Fruit fly (Drosophila melanogaster) whole organism, embryonic: ENCODE data around the gene CG9799.

Experiments
- BEAF-32 ChIP-seq: fragments of 200-800 bp; sonication (Bioruptor generic); optimal IDR thresholded peaks from 3 replicates; lab custom pipeline; 2017; ENCODE audit warnings: missing biosample characterization, missing genetic modification characterization, mild to moderate bottlenecking, moderate library complexity, missing genetic modification reagents
- Bgb ChIP-seq: fragments of 200-800 bp; sonication (Bioruptor generic); IDR thresholded peaks from 2 replicates; pipeline ENCODE4 v1.3.6; 2022; ENCODE audit warnings: missing biosample characterization, missing genetic modification characterization; ENCODE audit not compliant: partially characterized antibody
- CG10209 ChIP-seq: fragments of 200-800 bp; sonication (Bioruptor generic); optimal IDR thresholded peaks from 3 replicates; lab custom pipeline; 2017; ENCODE audit warnings: missing biosample characterization, mild to moderate bottlenecking, missing genetic modification characterization, missing genetic modification reagents
- CG10267 ChIP-seq: fragments of 200-800 bp; sonication (Bioruptor generic); optimal IDR thresholded peaks from 2 replicates; lab custom pipeline; 2018; ENCODE audit warnings: missing biosample characterization, mild to moderate bottlenecking, missing genetic modification characterization, moderate library complexity
- CG11093 ChIP-seq: fragments of 200-800 bp; sonication (Bioruptor generic); IDR thresholded peaks from 3 replicates; pipeline ENCODE4 v1.3.6; 2022; ENCODE audit warnings: missing biosample characterization, missing genetic modification characterization
- CG11504 ChIP-seq: fragments of 200-800 bp; sonication (Bioruptor generic); optimal IDR thresholded peaks from 3 replicates; lab custom pipeline; 2019; ENCODE audit warnings: missing biosample characterization, mild to moderate bottlenecking, missing genetic modification characterization, moderate library complexity
- CG2116 ChIP-seq: fragments of 200-800 bp; sonication (Bioruptor generic); optimal IDR thresholded peaks from 3 replicates; lab custom pipeline; 2018; ENCODE audit warnings: missing biosample characterization, mild to moderate bottlenecking, missing genetic modification characterization
- CG2889 ChIP-seq: fragments of 200-800 bp; sonication (Bioruptor generic); IDR thresholded peaks from 3 replicates; pipeline ENCODE4 v1.3.6; 2022; ENCODE audit warnings: missing biosample characterization, missing genetic modification characterization
- CG32767 ChIP-seq: fragments of 200-800 bp; sonication (Bioruptor generic); IDR thresholded peaks from 2 replicates; pipeline ENCODE4 v1.3.6; 2022; ENCODE audit warnings: missing biosample characterization, missing genetic modification characterization
- CG32772 ChIP-seq: fragments of 200-800 bp; sonication (Bioruptor generic); IDR thresholded peaks from 2 replicates; pipeline ENCODE4 v1.3.6; 2022; ENCODE audit warnings: missing biosample characterization, missing genetic modification characterization
- CG4854 ChIP-seq: fragments of 200-800 bp; sonication (Bioruptor generic); optimal IDR thresholded peaks from 2 replicates; lab custom pipeline; 2016; ENCODE audit warnings: missing biosample characterization, missing genetic modification characterization, inconsistent platforms
- CG9437 ChIP-seq: fragments of 200-800 bp; sonication (Bioruptor generic); optimal IDR thresholded peaks from 2 replicates; lab custom pipeline; 2018; ENCODE audit warnings: missing biosample characterization, mild to moderate bottlenecking, missing genetic modification characterization
- D19A ChIP-seq: fragments of 200-800 bp; optimal IDR thresholded peaks from 3 replicates; lab custom pipeline; 2019; ENCODE audit warnings: missing biosample characterization, mild to moderate bottlenecking, missing genetic modification characterization, moderate library complexity
- Dek ChIP-seq: fragments of 200-800 bp; sonication (Bioruptor generic); optimal IDR thresholded peaks from 3 replicates; lab custom pipeline; 2019; ENCODE audit warnings: missing biosample characterization, mild to moderate bottlenecking, missing genetic modification characterization, moderate library complexity
- Dll ChIP-seq: fragments of 200-800 bp; sonication (Bioruptor generic); IDR thresholded peaks from 4 replicates; pipeline ENCODE4 v1.3.6; 2022; ENCODE audit warnings: missing biosample characterization, missing genetic modification characterization; ENCODE audit not compliant: partially characterized antibody
- E2f2 ChIP-seq: fragments of 200-800 bp; sonication (Bioruptor generic); IDR thresholded peaks from 2 replicates; pipeline ENCODE4 v1.3.6; 2022; ENCODE audit warnings: missing biosample characterization, missing genetic modification characterization
- Ets65A ChIP-seq: fragments of 200-800 bp; sonication (Bioruptor generic); peaks from one replicate; lab custom pipeline; 2016; ENCODE audit warnings: missing biosample characterization, missing genetic modification characterization
- MESR4 ChIP-seq: fragments of 200-800 bp; sonication (Bioruptor generic); optimal IDR thresholded peaks from 2 replicates; lab custom pipeline; 2018; ENCODE audit warnings: missing biosample characterization, mild to moderate bottlenecking, missing genetic modification characterization, moderate library complexity
- Med ChIP-seq: fragments of 200-800 bp; sonication (Bioruptor generic); peaks from one replicate; lab custom pipeline; 2016; ENCODE audit warnings: missing biosample characterization, missing genetic modification characterization, mild to moderate bottlenecking, inconsistent platforms, moderate library complexity
- Pdp1 ChIP-seq, 2 experiments: fragments of 200-800 bp; sonication (Bioruptor generic); optimal IDR thresholded peaks; 3 replicates each; lab custom pipeline; 2016; ENCODE audit warnings: missing biosample characterization in 2 of 2, missing genetic modification characterization in 2 of 2, mild to moderate bottlenecking in 1 of 2, moderate library complexity in 1 of 2
- Rx ChIP-seq: fragments of 200-800 bp; sonication (Bioruptor generic); IDR thresholded peaks from 2 replicates; pipeline ENCODE4 v1.3.6; 2022; ENCODE audit warnings: missing biosample characterization, missing genetic modification characterization
- YL-1 ChIP-seq: fragments of 200-800 bp; sonication (Bioruptor generic); optimal IDR thresholded peaks from 3 replicates; lab custom pipeline; 2017; ENCODE audit warnings: missing biosample characterization, mild to moderate bottlenecking, missing genetic modification characterization
- ac ChIP-seq: fragments of 200-800 bp; sonication (Bioruptor generic); optimal IDR thresholded peaks from 3 replicates; lab custom pipeline; 2017; ENCODE audit warnings: missing biosample characterization, mild to moderate bottlenecking, missing genetic modification characterization
- ara ChIP-seq: fragments of 200-800 bp; sonication (Bioruptor generic); IDR thresholded peaks from 2 replicates; pipeline ENCODE4 v1.3.6; 2022; ENCODE audit warnings: missing biosample characterization, missing genetic modification characterization
- ash1 ChIP-seq: fragments of 200-800 bp; sonication (Bioruptor generic); optimal IDR thresholded peaks from 2 replicates; lab custom pipeline; 2018; ENCODE audit warnings: missing biosample characterization, mild to moderate bottlenecking, missing genetic modification characterization
- cato ChIP-seq: fragments of 200-800 bp; sonication (Bioruptor generic); optimal IDR thresholded peaks from 2 replicates; lab custom pipeline; 2016; ENCODE audit warnings: missing biosample characterization, missing genetic modification characterization, borderline replicate concordance
- cg ChIP-seq: fragments of 200-800 bp; sonication (Bioruptor generic); optimal IDR thresholded peaks from 3 replicates; lab custom pipeline; 2019; ENCODE audit warnings: missing biosample characterization, mild to moderate bottlenecking, missing genetic modification characterization, moderate library complexity
- chif ChIP-seq, 2 experiments: fragments of 200-800 bp; sonication (Bioruptor generic); optimal IDR thresholded peaks; 3 replicates each; lab custom pipeline; 2016; ENCODE audit warnings: missing biosample characterization in 2 of 2, missing genetic modification characterization in 2 of 2
- crc ChIP-seq: fragments of 200-800 bp; sonication (Bioruptor generic); optimal IDR thresholded peaks from 2 replicates; lab custom pipeline; 2016; ENCODE audit warnings: missing biosample characterization, missing genetic modification characterization
- crp ChIP-seq, 2 experiments: fragments of 200-800 bp; sonication (Bioruptor generic); optimal IDR thresholded peaks; 2 replicates in 1 of 2; 3 replicates in 1 of 2; lab custom pipeline; 2017; ENCODE audit warnings: missing biosample characterization in 2 of 2, missing genetic modification characterization in 2 of 2, mild to moderate bottlenecking in 1 of 2, moderate library complexity in 1 of 2
- dm ChIP-seq: fragments of 200-800 bp; sonication (Bioruptor generic); optimal IDR thresholded peaks from 3 replicates; lab custom pipeline; 2016; ENCODE audit warnings: missing biosample characterization, missing genetic modification characterization
- gem ChIP-seq: fragments of 200-800 bp; sonication (Bioruptor generic); optimal IDR thresholded peaks from 2 replicates; lab custom pipeline; 2019; ENCODE audit warnings: missing biosample characterization, mild to moderate bottlenecking, missing genetic modification characterization, moderate library complexity
- grau ChIP-seq: fragments of 200-800 bp; optimal IDR thresholded peaks from 3 replicates; lab custom pipeline; 2019; ENCODE audit warnings: missing biosample characterization, mild to moderate bottlenecking, missing genetic modification characterization, moderate library complexity
- lov ChIP-seq, 2 experiments: fragments of 200-800 bp in 1 of 2; fragments of >200 bp in 1 of 2; sonication (Bioruptor generic) in 1 of 2; IDR thresholded peaks in 1 of 2; optimal IDR thresholded peaks in 1 of 2; 2 replicates in 1 of 2; 3 replicates in 1 of 2; pipeline versions ENCODE4 v1.3.6 to Lab custom; 2017 to 2022; ENCODE audit warnings: missing biosample characterization in 1 of 2, missing genetic modification characterization in 1 of 2
- peb ChIP-seq: fragments of 200-800 bp; sonication (Bioruptor generic); IDR thresholded peaks from 2 replicates; pipeline ENCODE4 v1.3.6; 2022; ENCODE audit warnings: missing biosample characterization, missing genetic modification characterization
- prd ChIP-seq, 3 experiments: fragments of >200 bp in 2 of 3; fragments of 200-800 bp in 1 of 3; sonication (Bioruptor generic) in 1 of 3; optimal IDR thresholded peaks in 2 of 3; IDR thresholded peaks in 1 of 3; 2 replicates in 2 of 3; 3 replicates in 1 of 3; pipeline versions ENCODE4 v1.3.6 to Lab custom; 2017 to 2022; ENCODE audit warnings: missing biosample characterization in 1 of 3, missing genetic modification characterization in 1 of 3
- pzg ChIP-seq: fragments of 200-800 bp; sonication (Bioruptor generic); optimal IDR thresholded peaks from 3 replicates; lab custom pipeline; 2018; ENCODE audit warnings: missing biosample characterization, mild to moderate bottlenecking, missing genetic modification characterization, moderate library complexity
- sd ChIP-seq: fragments of 200-800 bp; sonication (Bioruptor generic); optimal IDR thresholded peaks from 3 replicates; lab custom pipeline; 2018; ENCODE audit warnings: missing biosample characterization, mild to moderate bottlenecking, missing genetic modification characterization, moderate library complexity
- stwl ChIP-seq: fragments of 200-800 bp; sonication (Bioruptor generic); optimal IDR thresholded peaks from 3 replicates; lab custom pipeline; 2018; ENCODE audit warnings: missing biosample characterization, mild to moderate bottlenecking, missing genetic modification characterization, moderate library complexity
- tna ChIP-seq: fragments of 200-800 bp; sonication (Bioruptor generic); IDR thresholded peaks from 2 replicates; pipeline ENCODE4 v1.3.6; 2022; ENCODE audit warnings: missing biosample characterization, missing genetic modification characterization; ENCODE audit not compliant: partially characterized antibody
- twi ChIP-seq: fragments of 200-800 bp; optimal IDR thresholded peaks from 2 replicates; lab custom pipeline; 2019; ENCODE audit warnings: missing biosample characterization, mild to moderate bottlenecking, missing genetic modification characterization, moderate library complexity
- wek ChIP-seq: fragments of 200-800 bp; sonication (Bioruptor generic); optimal IDR thresholded peaks from 3 replicates; lab custom pipeline; 2018; ENCODE audit warnings: missing biosample characterization, mild to moderate bottlenecking, missing genetic modification characterization, moderate library complexity
- zen2 ChIP-seq: fragments of 200-800 bp; sonication (Bioruptor generic); IDR thresholded peaks from 3 replicates; pipeline ENCODE4 v1.3.6; 2022; ENCODE audit warnings: missing biosample characterization, missing genetic modification characterization; ENCODE audit not compliant: partially characterized antibody

CG9799 gene

dm6 chr3R:13388160-13388870 is at the start of gene CG9799 (continued):
- TF ChIP-seq ara (GFP tag; lab: Robert Waterston, UW), result 0 out of 2 replicates have a peak, but pooled peaks have one; percentile 21
- TF ChIP-seq CG2889 (GFP tag; lab: Robert Waterston, UW), result 0 out of 3 replicates have a peak, but pooled peaks have one; percentile 14
- TF ChIP-seq tna (GFP tag; lab: Robert Waterston, UW), result 0 out of 2 replicates have a peak, but pooled peaks have one; percentile 8
- peak; percentile 95 for TF ChIP-seq CG11504 (tag; lab: Kevin White, UChicago)
- peak; percentile 79 for TF ChIP-seq twi (tag; lab: Kevin White, UChicago)
- TF ChIP-seq MESR4, result peak; percentile 71
- peak; percentile 93 for TF ChIP-seq E2f2
- peak; percentile 9; the same call in 1 of the 3 replicates for TF ChIP-seq zen2 (GFP tag; lab: Robert Waterston, UW)
- TF ChIP-seq crp (GFP tag; optimal IDR thresholded peaks at IDR 0.05; lab: Kevin White, UChicago), result peak in 1 of 2 experiments; percentile 54
- TF ChIP-seq dm (GFP tag; lab: Kevin White, UChicago), result peak; percentile 92
- no peak for TF ChIP-seq gem (tag; lab: Kevin White, UChicago)
- no peak for TF ChIP-seq prd (optimal IDR thresholded peaks at IDR 0.05; lab: Kevin White, UChicago)
- TF ChIP-seq prd (GFP tag; IDR thresholded peaks at IDR 0.05; lab: Robert Waterston, UW), result peak; percentile 53; the same call in 2 of the 3 replicates
- no peak for TF ChIP-seq lov (optimal IDR thresholded peaks at IDR 0.05; lab: Kevin White, UChicago)
- TF ChIP-seq lov (GFP tag; IDR thresholded peaks at IDR 0.05; lab: Robert Waterston, UW), result peak; percentile 90
- TF ChIP-seq YL-1, result peak; percentile 66
- TF ChIP-seq wek (GFP tag; lab: Kevin White, UChicago), result peak; percentile 98
- no peak for TF ChIP-seq cato
- no peak for TF ChIP-seq Ets65A (GFP tag; lab: Kevin White, UChicago)
- TF ChIP-seq CG4854 (GFP tag; lab: Kevin White, UChicago), result no peak
- 0 out of 3 replicates have a peak, but pooled peaks have one; percentile 44 for TF ChIP-seq CG11093
- TF ChIP-seq CG2116 (GFP tag; lab: Kevin White, UChicago), result peak; percentile 51
- no peak for TF ChIP-seq Dek (tag; lab: Kevin White, UChicago)
- no peak for TF ChIP-seq crc (GFP tag; lab: Kevin White, UChicago)
- peak; percentile 72 for TF ChIP-seq pzg
- peak; percentile 24 for TF ChIP-seq BEAF-32 (GFP tag; lab: Kevin White, UChicago)
- TF ChIP-seq Dll, result peak; percentile 43; the same call in 1 of the 4 replicates

- TF ChIP-seq Rx (GFP tag; lab: Robert Waterston, UW) (no peak), Med (peak; percentile 14), cg (peak; percentile 14), Ets65A (GFP tag; lab: Kevin White, UChicago) (peak; percentile 94), CG32767 (no peak)
Observed at dm6 chr3R:13435836-13436235, 47.3 kb upstream of the CG9799 start.

dm6 chr3R:13434325-13435168 is 46.0 kb upstream of the CG9799 start, which contains the start of gene yrt:
Gene yrt (minus strand): TSS chr3R:13434984.
- no peak for TF ChIP-seq CG32772 (GFP tag; lab: Robert Waterston, UW)
- no peak for TF ChIP-seq chif (GFP tag; optimal IDR thresholded peaks at IDR 0.05; lab: Kevin White, UChicago)
- no peak for TF ChIP-seq D19A (tag; lab: Kevin White, UChicago)
- TF ChIP-seq ash1 (GFP tag; lab: Kevin White, UChicago), result no peak
- no peak for TF ChIP-seq peb (GFP tag; lab: Robert Waterston, UW)
- peak in 1 of 2 experiments; percentile 48 for TF ChIP-seq Pdp1 (GFP tag; optimal IDR thresholded peaks at IDR 0.05; lab: Kevin White, UChicago)
- no peak for TF ChIP-seq sd (tag; lab: Kevin White, UChicago)
- TF ChIP-seq CG9437 (GFP tag; lab: Kevin White, UChicago), result no peak
- peak; percentile 30; the same call in 1 of the 2 replicates for TF ChIP-seq Bgb (GFP tag; lab: Robert Waterston, UW)
- TF ChIP-seq CG10209 (GFP tag; lab: Kevin White, UChicago), result no peak
- peak; percentile 35 for TF ChIP-seq CG10267
- no peak for TF ChIP-seq ac (GFP tag; lab: Kevin White, UChicago)
- TF ChIP-seq stwl (tag; lab: Kevin White, UChicago), result peak; percentile 68
- TF ChIP-seq grau (tag; lab: Kevin White, UChicago), result peak; percentile 10
- TF ChIP-seq MESR4, result peak; percentile 78
